Worm (Caenorhabditis elegans): Measurements from ENCODE around the gene Y37E11B.10.

The Y37E11B.10 gene

DNA sequence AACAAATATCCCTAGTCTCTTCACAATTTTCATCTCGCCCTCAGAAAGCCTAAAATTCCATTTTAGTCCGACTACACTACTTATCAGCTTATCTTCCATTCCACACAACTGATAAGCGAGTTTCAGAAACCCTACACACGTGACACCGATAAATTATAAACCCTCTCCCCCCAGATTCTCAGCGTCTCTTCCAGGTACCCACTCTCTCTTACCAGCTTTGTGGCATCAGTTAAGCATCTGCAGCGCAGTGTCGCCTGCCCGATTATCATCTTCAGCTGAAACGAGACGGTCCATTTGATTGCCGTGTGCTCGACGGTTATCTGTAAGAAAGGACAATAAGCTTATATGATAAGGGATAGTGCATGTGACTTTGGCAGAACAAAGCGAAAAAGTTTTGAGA lies 5.6 kb upstream of the Y37E11B.10 start (continued):
- no peak for TF ChIP-seq bed-1 (GFP tag; IDR thresholded peaks at IDR 0.05)
- TF ChIP-seq nhr-120 (GFP tag; IDR thresholded peaks at IDR 0.05): no peak
- TF ChIP-seq T26A5.8 (tag; optimal IDR thresholded peaks at IDR 0.05): no peak
- peak; percentile 59 for TF ChIP-seq chd-7 (tag; optimal IDR thresholded peaks at IDR 0.05)
- TF ChIP-seq zfh-2 (GFP tag; conservative IDR thresholded peaks at IDR 0.05): no peak
- no peak for TF ChIP-seq lsy-27 (tag; optimal IDR thresholded peaks at IDR 0.05; ENCODE audit: borderline replicate concordance, insufficient read depth)
- no peak for TF ChIP-seq F23B12.7 (tag; optimal IDR thresholded peaks at IDR 0.05; ENCODE audit: insufficient read depth)
- no peak for TF ChIP-seq sea-2 (GFP tag; IDR thresholded peaks at IDR 0.05)
- TF ChIP-seq lsl-1 (GFP tag; optimal IDR thresholded peaks at IDR 0.05): no peak
- TF ChIP-seq egrh-3 (GFP tag; IDR thresholded peaks at IDR 0.05): 0 out of 2 replicates have a peak, but pooled peaks have one; percentile 33
- peak; percentile 50 for TF ChIP-seq tbp1 (GFP tag; optimal IDR thresholded peaks at IDR 0.05)
- no peak for TF ChIP-seq Y79H2A.3 (GFP tag; conservative IDR thresholded peaks at IDR 0.05)
- TF ChIP-seq dpl-1 (GFP tag; optimal IDR thresholded peaks at IDR 0.05): no peak
- peak; percentile 40; the same call in 1 of the 2 replicates for TF ChIP-seq hmg-1.2 (GFP tag; IDR thresholded peaks at IDR 0.05)
- TF ChIP-seq ZK185.1 (tag; optimal IDR thresholded peaks at IDR 0.05; ENCODE audit: poor library complexity, severe bottlenecking): no peak
- TF ChIP-seq B0336.3 (GFP tag; IDR thresholded peaks at IDR 0.05): peak; percentile 76
- TF ChIP-seq nhr-90 (tag; optimal IDR thresholded peaks at IDR 0.05): peak; percentile 76
- TF ChIP-seq hmg-20 (GFP tag; IDR thresholded peaks at IDR 0.05): no peak
- no peak for TF ChIP-seq tbx-9 (tag; optimal IDR thresholded peaks at IDR 0.05; ENCODE audit: borderline replicate concordance)
- TF ChIP-seq snpc-4 (GFP tag; optimal IDR thresholded peaks at IDR 0.05): no peak
- peak in 3 of 4 experiments; percentile 12 to 33 (median 32) for TF ChIP-seq snpc-4 (tag; optimal IDR thresholded peaks at IDR 0.05)
- TF ChIP-seq Y67H2A.10 (GFP tag; conservative IDR thresholded peaks at IDR 0.05): no peak
- peak; percentile 44 for TF ChIP-seq sptf-2 (GFP tag; optimal IDR thresholded peaks at IDR 0.05)
- no peak for TF ChIP-seq F37B4.10 (GFP tag; IDR thresholded peaks at IDR 0.05)
- no peak for TF ChIP-seq lir-1 (GFP tag; conservative IDR thresholded peaks at IDR 0.05)
- peak; percentile 84 for TF ChIP-seq ztf-22 (GFP tag; optimal IDR thresholded peaks at IDR 0.05)
- no peak for TF ChIP-seq D2030.7 (GFP tag; IDR thresholded peaks at IDR 0.05)
- TF ChIP-seq hrde-1 (tag; optimal IDR thresholded peaks at IDR 0.05; ENCODE audit: borderline replicate concordance): no peak

DNA sequence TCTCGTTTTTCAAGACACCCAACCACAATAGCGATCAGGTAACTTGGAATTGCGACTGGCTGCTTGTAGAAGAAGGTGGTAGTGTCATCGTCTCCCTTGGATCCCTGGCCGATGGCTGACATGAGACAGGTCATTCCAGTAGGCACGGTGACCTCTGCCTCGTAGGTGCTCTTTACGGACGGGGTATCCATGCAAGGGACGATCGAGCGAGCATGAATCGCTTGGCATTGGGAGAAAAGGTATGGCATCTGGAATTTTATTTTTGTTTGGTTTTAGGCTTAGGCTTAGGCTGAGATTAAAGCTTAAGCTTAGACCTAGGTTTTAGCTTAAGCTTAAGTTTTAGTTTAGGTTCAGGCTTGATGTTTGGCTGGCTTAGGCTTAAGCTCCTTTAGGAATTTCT lies 4.7 kb upstream of the Y37E11B.10 start:
- TF ChIP-seq ztf-28 (GFP tag; IDR thresholded peaks at IDR 0.05): no peak
- no peak for TF ChIP-seq egrh-3 (GFP tag; IDR thresholded peaks at IDR 0.05)
- TF ChIP-seq lin-54 (GFP tag; optimal IDR thresholded peaks at IDR 0.05): no peak
- no peak for TF ChIP-seq lsl-1 (GFP tag; optimal IDR thresholded peaks at IDR 0.05)
- no peak for TF ChIP-seq sea-2 (GFP tag; IDR thresholded peaks at IDR 0.05)
- TF ChIP-seq nhr-90 (tag; optimal IDR thresholded peaks at IDR 0.05): no peak
- no peak for TF ChIP-seq B0035.1 (tag; optimal IDR thresholded peaks at IDR 0.05)
- TF ChIP-seq F23B12.7 (tag; optimal IDR thresholded peaks at IDR 0.05; ENCODE audit: insufficient read depth): no peak
- no peak; the same call in 1 of the 2 replicates for TF ChIP-seq B0336.3 (GFP tag; IDR thresholded peaks at IDR 0.05)
- TF ChIP-seq xnd-1 (tag; optimal IDR thresholded peaks at IDR 0.05): no peak
- no peak for TF ChIP-seq cebp-1 (GFP tag; IDR thresholded peaks at IDR 0.05)
- TF ChIP-seq cebp-1 (tag; optimal IDR thresholded peaks at IDR 0.05): no peak
- no peak for TF ChIP-seq F37B4.10 (GFP tag; IDR thresholded peaks at IDR 0.05)
- no peak for TF ChIP-seq sptf-2 (GFP tag; optimal IDR thresholded peaks at IDR 0.05)
- no peak for TF ChIP-seq lin-40 (tag; optimal IDR thresholded peaks at IDR 0.05)
- TF ChIP-seq attf-5 (GFP tag; optimal IDR thresholded peaks at IDR 0.05): no peak
- TF ChIP-seq cebp-2 (GFP tag; IDR thresholded peaks at IDR 0.05): no peak
- no peak for TF ChIP-seq Y79H2A.3 (GFP tag; conservative IDR thresholded peaks at IDR 0.05)
- no peak for TF ChIP-seq aptf-3 (GFP tag; IDR thresholded peaks at IDR 0.05)
- no peak for TF ChIP-seq ceh-100 (GFP tag; IDR thresholded peaks at IDR 0.05)
- TF ChIP-seq egl-18 (GFP tag; IDR thresholded peaks at IDR 0.05): no peak

Data from whole organism, young adult.